Worm (Caenorhabditis elegans) whole organism, L4 larva: ENCODE data around the gene K08D8.7.

Experiments
- F26F4.8 ChIP-seq: fragments of 200-800 bp; sonication (Bioruptor generic); conservative IDR thresholded peaks from 2 replicates; pipeline ENCODE4 v1.3.6; 2022; ENCODE audit warnings: missing genetic modification characterization, missing compliant biosample characterization
- F37D6.2 ChIP-seq: sonication (generic microtip); optimal IDR thresholded peaks from 2 replicates; lab custom pipeline; 2016; ENCODE audit warnings: mild to moderate bottlenecking, missing genetic modification characterization, missing compliant biosample characterization
- F49E8.2 ChIP-seq: sonication (generic microtip); optimal IDR thresholded peaks from 2 replicates; lab custom pipeline; 2016; ENCODE audit warnings: missing compliant biosample characterization, mild to moderate bottlenecking, missing genetic modification characterization, borderline replicate concordance
- R02D3.7 ChIP-seq: fragments of 150-350 bp; sonication (generic microtip); optimal IDR thresholded peaks from 3 replicates; lab custom pipeline; 2014; ENCODE audit warnings: missing biosample characterization, missing genetic modification characterization
- Y105C5A.15 ChIP-seq: fragments of 200-800 bp; sonication (Bioruptor generic); IDR thresholded peaks from 2 replicates; pipeline ENCODE4 v1.3.6; 2022; ENCODE audit warnings: missing genetic modification characterization, missing compliant biosample characterization
- Y48G9A.11 ChIP-seq: fragments of 200-800 bp; sonication (Bioruptor generic); IDR thresholded peaks from 2 replicates; pipeline ENCODE4 v1.3.6; 2022; ENCODE audit warnings: missing genetic modification reagents, missing genetic modification characterization, missing compliant biosample characterization
- Y75B8A.6 ChIP-seq: fragments of 200-800 bp; sonication (Bioruptor generic); IDR thresholded peaks from 2 replicates; pipeline ENCODE4 v1.3.6; 2022; ENCODE audit warnings: missing genetic modification reagents, missing genetic modification characterization, missing compliant biosample characterization
- attf-4 ChIP-seq: sonication (generic microtip); optimal IDR thresholded peaks from 3 replicates; lab custom pipeline; 2017; ENCODE audit warnings: missing biosample characterization, missing genetic modification characterization
- ceh-28 ChIP-seq: fragments of 150-350 bp; optimal IDR thresholded peaks from 2 replicates; lab custom pipeline; 2014; ENCODE audit warnings: missing biosample characterization, missing genetic modification reagents, missing genetic modification characterization
- ceh-44 ChIP-seq: fragments of 200-800 bp; sonication (Bioruptor generic); IDR thresholded peaks from 2 replicates; pipeline ENCODE4 v1.3.6; 2022; ENCODE audit warnings: missing genetic modification reagents, missing genetic modification characterization, missing compliant biosample characterization
- ceh-62 ChIP-seq: sonication (generic microtip); optimal IDR thresholded peaks from 2 replicates; lab custom pipeline; 2017; ENCODE audit warnings: missing biosample characterization, missing genetic modification characterization
- ceh-82 ChIP-seq: sonication (generic microtip); optimal IDR thresholded peaks from 2 replicates; lab custom pipeline; 2017; ENCODE audit warnings: missing biosample characterization, missing genetic modification characterization
- ces-1 ChIP-seq: fragments of 150-350 bp; sonication (generic microtip); optimal IDR thresholded peaks from 4 replicates; lab custom pipeline; 2014; ENCODE audit warnings: missing biosample characterization, missing genetic modification reagents, missing genetic modification characterization
- ctbp-1 ChIP-seq: fragments of 200-800 bp; sonication (Bioruptor generic); IDR thresholded peaks from 2 replicates; pipeline ENCODE4 v1.3.6; 2022; ENCODE audit warnings: missing genetic modification reagents, missing genetic modification characterization, missing compliant biosample characterization
- daf-12 ChIP-seq: fragments of 150-350 bp; optimal IDR thresholded peaks from 2 replicates; lab custom pipeline; 2014; ENCODE audit warnings: missing biosample characterization, missing genetic modification reagents, missing genetic modification characterization
- daf-19 ChIP-seq: fragments of 200-800 bp; sonication (Bioruptor generic); conservative IDR thresholded peaks from 2 replicates; pipeline ENCODE4 v1.3.6; 2022; ENCODE audit warnings: missing genetic modification characterization, missing compliant biosample characterization
- dpl-1 ChIP-seq: fragments of 150-350 bp; optimal IDR thresholded peaks from 2 replicates; lab custom pipeline; 2014; ENCODE audit warnings: missing biosample characterization, missing genetic modification reagents, missing genetic modification characterization
- egl-43 ChIP-seq: fragments of 200-800 bp; sonication (Bioruptor generic); IDR thresholded peaks from 2 replicates; pipeline ENCODE4 v1.3.6; 2022; ENCODE audit warnings: missing genetic modification reagents, missing genetic modification characterization, missing compliant biosample characterization
- gei-8 ChIP-seq: fragments of 200-800 bp; sonication (Bioruptor generic); optimal IDR thresholded peaks from 2 replicates; lab custom pipeline; 2018; ENCODE audit warnings: mild to moderate bottlenecking, missing genetic modification characterization, missing compliant biosample characterization
- hif-1 ChIP-seq, 2 experiments: sonication (generic microtip); optimal IDR thresholded peaks; 2 replicates each; lab custom pipeline; 2016 to 2017; ENCODE audit warnings: missing compliant biosample characterization in 2 of 2, missing genetic modification characterization in 2 of 2, missing genetic modification reagents in 2 of 2, missing genotype in 2 of 2, mild to moderate bottlenecking in 1 of 2
- hlh-30 ChIP-seq: sonication (generic microtip); optimal IDR thresholded peaks from 2 replicates; lab custom pipeline; 2017; ENCODE audit warnings: antibody characterized with exemption, mild to moderate bottlenecking, missing genetic modification characterization, missing compliant biosample characterization; ENCODE audit not compliant: insufficient read depth
- jun-1 ChIP-seq: fragments of 150-350 bp; optimal IDR thresholded peaks from 2 replicates; lab custom pipeline; 2014; ENCODE audit warnings: missing biosample characterization, missing genetic modification reagents, missing genetic modification characterization
- lin-1 ChIP-seq: fragments of 200-800 bp; sonication (Bioruptor generic); IDR thresholded peaks from 2 replicates; pipeline ENCODE4 v1.3.6; 2022; ENCODE audit warnings: missing genetic modification reagents, missing genetic modification characterization, missing compliant biosample characterization
- lin-38 ChIP-seq: fragments of 200-800 bp; sonication (Bioruptor generic); IDR thresholded peaks from 2 replicates; pipeline ENCODE4 v1.3.6; 2022; ENCODE audit warnings: missing genetic modification reagents, missing genetic modification characterization, missing compliant biosample characterization
- lir-3 ChIP-seq: sonication (generic microtip); optimal IDR thresholded peaks from 2 replicates; lab custom pipeline; 2016; ENCODE audit warnings: mild to moderate bottlenecking, missing genetic modification characterization, missing compliant biosample characterization
- lsy-2 ChIP-seq, 2 experiments: fragments of 150-350 bp in 1 of 2; sonication (generic microtip) in 1 of 2; optimal IDR thresholded peaks; 2 replicates each; lab custom pipeline; 2014 to 2017; ENCODE audit warnings: missing biosample characterization in 2 of 2, missing genetic modification characterization in 2 of 2
- madf-5 ChIP-seq, 2 experiments: fragments of 200-800 bp; sonication (Bioruptor generic); IDR thresholded peaks; 2 replicates each; pipeline ENCODE4 v1.3.6; 2022; ENCODE audit warnings: missing compliant biosample characterization in 2 of 2, missing genetic modification characterization in 2 of 2
- mes-2 ChIP-seq: sonication (generic microtip); optimal IDR thresholded peaks from 2 replicates; lab custom pipeline; 2016; ENCODE audit warnings: missing genotype, mild to moderate bottlenecking, missing genetic modification characterization, missing compliant biosample characterization; ENCODE audit not compliant: poor library complexity, severe bottlenecking
- mxl-2 ChIP-seq: fragments of 200-800 bp; sonication (Bioruptor generic); conservative IDR thresholded peaks from 2 replicates; pipeline ENCODE4 v1.3.6; 2022; ENCODE audit warnings: missing genetic modification reagents, missing genetic modification characterization, missing compliant biosample characterization
- mxl-3 ChIP-seq: fragments of 200-800 bp; sonication (Bioruptor generic); optimal IDR thresholded peaks from 2 replicates; lab custom pipeline; 2018; ENCODE audit warnings: mild to moderate bottlenecking, missing genetic modification characterization, missing compliant biosample characterization
- nhr-11 ChIP-seq: fragments of 150-350 bp; optimal IDR thresholded peaks from 2 replicates; lab custom pipeline; 2014; ENCODE audit warnings: missing biosample characterization, missing genetic modification characterization
- nhr-111 ChIP-seq: fragments of 200-800 bp; sonication (Bioruptor generic); optimal IDR thresholded peaks from 2 replicates; lab custom pipeline; 2018; ENCODE audit warnings: mild to moderate bottlenecking, missing genetic modification characterization, missing compliant biosample characterization
- nhr-237 ChIP-seq: sonication (generic microtip); optimal IDR thresholded peaks from 2 replicates; lab custom pipeline; 2017; ENCODE audit warnings: missing biosample characterization, missing genetic modification characterization
- nhr-76 ChIP-seq: fragments of 150-350 bp; optimal IDR thresholded peaks from 2 replicates; lab custom pipeline; 2014; ENCODE audit warnings: missing biosample characterization, missing genetic modification characterization
- php-3 ChIP-seq: fragments of 200-800 bp; sonication (Bioruptor generic); IDR thresholded peaks from 2 replicates; pipeline ENCODE4 v1.3.6; 2022; ENCODE audit warnings: missing genetic modification reagents, missing genetic modification characterization, missing compliant biosample characterization
- rbr-2 ChIP-seq: sonication (generic microtip); optimal IDR thresholded peaks from 2 replicates; lab custom pipeline; 2016; ENCODE audit warnings: missing genotype, missing genetic modification characterization, missing compliant biosample characterization
- saeg-2 ChIP-seq: fragments of 200-800 bp; sonication (Bioruptor generic); IDR thresholded peaks from 2 replicates; pipeline ENCODE4 v1.3.6; 2022; ENCODE audit warnings: missing genetic modification reagents, missing genetic modification characterization, missing compliant biosample characterization
- sdz-12 ChIP-seq: fragments of 200-800 bp; sonication (Bioruptor generic); optimal IDR thresholded peaks from 2 replicates; lab custom pipeline; 2018; ENCODE audit warnings: mild to moderate bottlenecking, missing genetic modification characterization, missing compliant biosample characterization
- snpc-1.2 ChIP-seq: fragments of 200-800 bp; sonication (Bioruptor generic); IDR thresholded peaks from 2 replicates; pipeline ENCODE4 v1.3.6; 2022; ENCODE audit warnings: missing genetic modification reagents, missing genetic modification characterization, missing compliant biosample characterization
- spr-1 ChIP-seq: sonication (generic microtip); optimal IDR thresholded peaks from 2 replicates; lab custom pipeline; 2016; ENCODE audit warnings: mild to moderate bottlenecking, missing genetic modification characterization, missing compliant biosample characterization
- spr-3 ChIP-seq: fragments of 200-800 bp; sonication (Bioruptor generic); optimal IDR thresholded peaks from 2 replicates; lab custom pipeline; 2018; ENCODE audit warnings: mild to moderate bottlenecking, missing genetic modification characterization, missing compliant biosample characterization
- tag-97 ChIP-seq: fragments of 200-800 bp; sonication (Bioruptor generic); IDR thresholded peaks from 2 replicates; pipeline ENCODE4 v1.3.6; 2022; ENCODE audit warnings: missing genetic modification characterization, missing compliant biosample characterization
- tra-1 ChIP-seq: fragments of 200-800 bp; sonication (Bioruptor generic); IDR thresholded peaks from 2 replicates; pipeline ENCODE4 v1.3.6; 2022; ENCODE audit warnings: missing genetic modification reagents, missing genetic modification characterization, missing compliant biosample characterization
- unc-130 ChIP-seq: sonication (generic microtip); optimal IDR thresholded peaks from 2 replicates; lab custom pipeline; 2016; ENCODE audit warnings: missing genetic modification reagents, missing genetic modification characterization, missing compliant biosample characterization
- unc-39 ChIP-seq: sonication (generic microtip); optimal IDR thresholded peaks from 2 replicates; lab custom pipeline; 2017; ENCODE audit warnings: missing biosample characterization, missing genetic modification characterization
- unc-62 ChIP-seq, 3 experiments: fragments of 150-350 bp in 1 of 3; sonication (generic microtip); optimal IDR thresholded peaks in 2 of 3; peaks in 1 of 3; 1 replicate in 1 of 3; 2 replicates in 2 of 3; lab custom pipeline; 2014 to 2017; ENCODE audit warnings: missing biosample characterization in 3 of 3, missing genetic modification characterization in 3 of 3, missing genetic modification reagents in 3 of 3, missing genotype in 1 of 3
- vab-7 ChIP-seq: fragments of 200-800 bp; sonication (Bioruptor generic); IDR thresholded peaks from 2 replicates; pipeline ENCODE4 v1.3.6; 2022; ENCODE audit warnings: missing genetic modification reagents, missing genetic modification characterization, missing compliant biosample characterization
- zag-1 ChIP-seq: fragments of 150-350 bp; optimal IDR thresholded peaks from 2 replicates; lab custom pipeline; 2014; ENCODE audit warnings: missing biosample characterization, missing genetic modification characterization
- zfp-3 ChIP-seq: fragments of 200-800 bp; sonication (Bioruptor generic); conservative IDR thresholded peaks from 2 replicates; pipeline ENCODE4 v1.3.6; 2022; ENCODE audit warnings: missing genetic modification reagents, missing genetic modification characterization, missing compliant biosample characterization
- zip-2 ChIP-seq: fragments of 150-350 bp; optimal IDR thresholded peaks from 2 replicates; lab custom pipeline; 2014; ENCODE audit warnings: missing biosample characterization, missing genetic modification characterization
- ztf-11 ChIP-seq: fragments of 150-350 bp; optimal IDR thresholded peaks from 2 replicates; lab custom pipeline; 2014; ENCODE audit warnings: missing biosample characterization, missing genetic modification characterization
- ztf-7 ChIP-seq: fragments of 150-350 bp; optimal IDR thresholded peaks from 2 replicates; lab custom pipeline; 2014; ENCODE audit warnings: missing biosample characterization, missing genetic modification characterization

K08D8.7 gene

DNA sequence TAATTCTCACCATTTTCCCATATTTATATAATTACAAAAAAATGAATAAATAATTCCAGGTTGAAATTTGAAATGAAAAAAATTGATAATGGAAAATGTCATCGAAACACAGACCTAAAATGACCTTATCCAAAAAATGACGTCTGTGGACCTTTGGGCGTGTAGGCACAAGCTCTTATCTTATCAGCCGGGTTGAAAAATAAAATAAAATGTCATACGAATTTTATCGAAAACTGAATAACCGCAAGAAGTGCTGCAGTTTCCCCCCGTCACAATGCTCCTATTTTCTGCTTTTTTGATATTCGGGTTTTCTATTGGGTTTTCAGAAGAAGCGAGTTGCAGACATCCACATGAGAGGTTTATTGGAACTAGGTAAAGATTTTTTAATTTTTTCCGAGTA is 30.7 kb upstream of the K08D8.7 start, which contains the start of gene clec-186 (continued):
- no peak for TF ChIP-seq R02D3.7 (tag; lab: Kevin White, UChicago)
- TF ChIP-seq nhr-11 (tag; lab: Kevin White, UChicago) = no peak
- no peak for TF ChIP-seq F37D6.2
- TF ChIP-seq spr-1 (tag; lab: Kevin White, UChicago) = no peak
- TF ChIP-seq Y75B8A.6 (GFP tag; lab: Robert Waterston, UW) = no peak
- TF ChIP-seq sdz-12 (GFP tag; lab: Kevin White, UChicago) = no peak
- TF ChIP-seq madf-5 (GFP tag; IDR thresholded peaks at IDR 0.05; lab: Robert Waterston, UW) = no peak
- no peak for TF ChIP-seq spr-3 (GFP tag; lab: Kevin White, UChicago)
- no peak for TF ChIP-seq mes-2 (tag; lab: Kevin White, UChicago)
- TF ChIP-seq lir-3 (tag; lab: Kevin White, UChicago) = no peak
- no peak for TF ChIP-seq Y48G9A.11
- TF ChIP-seq hlh-30 (tag; lab: Kevin White, UChicago) = peak; percentile 15
- TF ChIP-seq hif-1 (tag; optimal IDR thresholded peaks at IDR 0.05; lab: Kevin White, UChicago) = no peak
- no peak for TF ChIP-seq ctbp-1 (GFP tag; lab: Robert Waterston, UW)
- no peak for TF ChIP-seq mxl-3 (GFP tag; lab: Kevin White, UChicago)
- no peak for TF ChIP-seq Y105C5A.15
- no peak for TF ChIP-seq nhr-111
- TF ChIP-seq zag-1 (tag; lab: Kevin White, UChicago) = no peak
- no peak for TF ChIP-seq rbr-2 (tag; lab: Kevin White, UChicago)
- no peak for TF ChIP-seq F49E8.2 (tag; lab: Kevin White, UChicago)
- TF ChIP-seq ceh-62 (tag; lab: Kevin White, UChicago) = no peak
- TF ChIP-seq lin-38 (GFP tag; lab: Robert Waterston, UW) = no peak
- TF ChIP-seq F26F4.8 = no peak
- TF ChIP-seq ztf-7 (tag; lab: Kevin White, UChicago) = no peak
- TF ChIP-seq attf-4 (tag; lab: Kevin White, UChicago) = no peak
- TF ChIP-seq nhr-76 = no peak
- no peak for TF ChIP-seq gei-8 (GFP tag; lab: Kevin White, UChicago)
- no peak for TF ChIP-seq jun-1 (tag; lab: Kevin White, UChicago)
- TF ChIP-seq ces-1 (GFP tag; lab: Kevin White, UChicago) = no peak
- no peak for TF ChIP-seq lin-1
- no peak for TF ChIP-seq mxl-2 (GFP tag; lab: Robert Waterston, UW)
- peak; percentile 36; the same call in 1 of the 2 replicates for TF ChIP-seq tra-1 (GFP tag; lab: Robert Waterston, UW)
- no peak for TF ChIP-seq vab-7 (GFP tag; lab: Robert Waterston, UW)
- TF ChIP-seq php-3 (GFP tag; lab: Robert Waterston, UW) = peak; percentile 67; the same call in 1 of the 2 replicates
- no peak for TF ChIP-seq lsy-2 (tag; optimal IDR thresholded peaks at IDR 0.05; lab: Kevin White, UChicago)
- no peak for TF ChIP-seq nhr-237 (tag; lab: Kevin White, UChicago)
- TF ChIP-seq zfp-3 (GFP tag; lab: Robert Waterston, UW) = no peak
- TF ChIP-seq snpc-1.2 (GFP tag; lab: Robert Waterston, UW) = no peak
- TF ChIP-seq saeg-2 (GFP tag; lab: Robert Waterston, UW) = no peak
- TF ChIP-seq daf-19 = no peak
- no peak for TF ChIP-seq unc-39
- no peak for TF ChIP-seq tag-97 (GFP tag; lab: Robert Waterston, UW)
- TF ChIP-seq unc-130 = no peak
- TF ChIP-seq ceh-44 (GFP tag; lab: Robert Waterston, UW) = no peak
- no peak for TF ChIP-seq egl-43 (GFP tag; lab: Robert Waterston, UW)
- no peak for TF ChIP-seq zip-2 (tag; lab: Kevin White, UChicago)
- TF ChIP-seq ceh-28 (tag; lab: Kevin White, UChicago) = no peak
- TF ChIP-seq dpl-1 (GFP tag; lab: Kevin White, UChicago) = no peak
- no peak for TF ChIP-seq ztf-11
- peak in 1 of 2 experiments; percentile 85 for TF ChIP-seq unc-62 (GFP tag; optimal IDR thresholded peaks at IDR 0.05 in 1 of 2; lab: Kevin White, UChicago)
- TF ChIP-seq unc-62 (tag; optimal IDR thresholded peaks at IDR 0.05; lab: Kevin White, UChicago) = no peak
- TF ChIP-seq daf-12 (tag; lab: Kevin White, UChicago) = no peak
- no peak for TF ChIP-seq ceh-82
